Worm (Caenorhabditis elegans) whole organism, midembryonic: Measurements from ENCODE around the gene nhr-103.

Experiments
- T22C8.4 ChIP-seq: fragments of 200-800 bp; sonication (Bioruptor generic); IDR thresholded peaks from 2 replicates; pipeline ENCODE4 v1.3.6; 2022; ENCODE audit warnings: missing genetic modification characterization, missing compliant biosample characterization
- cog-1 ChIP-seq: sonication (generic microtip); optimal IDR thresholded peaks from 2 replicates; lab custom pipeline; 2016; ENCODE audit warnings: missing genetic modification characterization, missing compliant biosample characterization
- flt-1 ChIP-seq: fragments of 200-800 bp; sonication (Bioruptor generic); IDR thresholded peaks from 2 replicates; pipeline ENCODE4 v1.3.6; 2022; ENCODE audit warnings: missing genetic modification characterization, missing compliant biosample characterization
- klf-2 ChIP-seq: fragments of 200-800 bp; sonication (Bioruptor generic); conservative IDR thresholded peaks from 2 replicates; pipeline ENCODE4 v1.3.6; 2022; ENCODE audit warnings: missing genetic modification reagents, missing genetic modification characterization, missing compliant biosample characterization
- med-1 ChIP-seq: sonication (generic microtip); optimal IDR thresholded peaks from 2 replicates; lab custom pipeline; 2017; ENCODE audit warnings: missing genetic modification characterization, mild to moderate bottlenecking, missing compliant biosample characterization, antibody characterized with exemption, missing genetic modification reagents; ENCODE audit not compliant: insufficient read depth
- ref-1 ChIP-seq: fragments of 200-800 bp; sonication (Bioruptor generic); conservative IDR thresholded peaks from 2 replicates; pipeline ENCODE4 v1.3.6; 2022; ENCODE audit warnings: missing genetic modification reagents, missing genetic modification characterization, missing compliant biosample characterization
- tab-1 ChIP-seq: fragments of 200-800 bp; sonication (Bioruptor generic); IDR thresholded peaks from 2 replicates; pipeline ENCODE4 v1.3.6; 2022; ENCODE audit warnings: missing genetic modification characterization, missing compliant biosample characterization
- ztf-23 ChIP-seq: fragments of 200-800 bp; sonication (Bioruptor generic); IDR thresholded peaks from 2 replicates; pipeline ENCODE4 v1.3.6; 2022; ENCODE audit warnings: missing genetic modification reagents, missing genetic modification characterization, missing compliant biosample characterization
- ztf-29 ChIP-seq: fragments of 200-800 bp; sonication (Bioruptor generic); IDR thresholded peaks from 2 replicates; pipeline ENCODE4 v1.3.6; 2022; ENCODE audit warnings: missing genetic modification reagents, missing genetic modification characterization, missing compliant biosample characterization

The nhr-103 gene

DNA sequence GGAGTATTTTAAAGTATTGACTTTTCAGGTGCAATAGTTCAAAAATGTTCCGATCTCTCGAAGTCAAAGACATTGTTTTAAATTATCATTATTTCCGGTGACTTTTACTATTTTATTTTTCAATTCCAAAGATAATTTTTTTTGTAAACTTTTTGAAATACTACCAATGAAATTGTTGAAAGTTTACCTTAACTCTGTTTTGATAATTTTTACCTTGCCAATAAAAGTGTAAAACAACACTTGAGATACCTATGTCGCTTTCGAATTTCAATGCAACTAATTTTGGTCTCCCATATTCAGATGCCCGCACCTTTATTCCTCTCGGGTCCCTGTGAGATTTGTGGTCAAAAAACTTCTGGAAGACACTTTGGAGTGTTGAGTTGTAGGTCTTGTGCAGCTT, at the start of gene nhr-103:
TSS of gene nhr-103 (plus strand) at position 301 of the 400 bp plus-strand sequence.
- TF ChIP-seq tab-1 (GFP tag; lab: Robert Waterston, UW) (no peak), klf-2 (GFP tag; lab: Robert Waterston, UW) (no peak), ztf-23 (GFP tag; lab: Robert Waterston, UW) (no peak), med-1 (GFP tag; lab: Kevin White, UChicago) (no peak), cog-1 (tag; lab: Kevin White, UChicago) (no peak), ref-1 (GFP tag; lab: Robert Waterston, UW) (no peak)

DNA sequence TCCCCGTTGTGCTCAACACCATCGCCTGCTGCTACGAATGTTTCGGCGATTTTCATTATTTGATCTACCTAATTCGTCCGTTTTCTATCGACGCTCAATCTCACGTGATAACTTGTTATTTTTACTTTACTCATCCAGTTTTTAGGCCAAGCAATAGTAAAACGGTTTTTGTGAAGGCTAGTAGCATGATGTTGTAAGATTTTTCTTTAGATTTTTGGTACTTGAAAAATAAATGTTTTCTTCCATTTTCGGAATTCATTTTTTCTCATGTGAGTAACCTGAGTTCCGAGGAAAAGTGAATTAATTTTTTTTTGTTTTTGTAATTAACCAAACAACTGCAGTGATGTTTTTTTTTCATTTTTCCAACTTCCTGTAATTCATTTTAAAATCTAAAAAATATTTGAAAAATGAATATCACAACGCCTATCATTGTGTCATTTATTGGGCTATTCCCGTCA, 47.9 kb upstream of the nhr-103 start, which contains the start of gene srbc-17:
TSS of gene srbc-17 (plus strand) at position 408 of the 458 bp plus-strand sequence.
- no peak for TF ChIP-seq med-1 (GFP tag; lab: Kevin White, UChicago)
- TF ChIP-seq ztf-29: no peak
- no peak for TF ChIP-seq cog-1 (tag; lab: Kevin White, UChicago)

DNA sequence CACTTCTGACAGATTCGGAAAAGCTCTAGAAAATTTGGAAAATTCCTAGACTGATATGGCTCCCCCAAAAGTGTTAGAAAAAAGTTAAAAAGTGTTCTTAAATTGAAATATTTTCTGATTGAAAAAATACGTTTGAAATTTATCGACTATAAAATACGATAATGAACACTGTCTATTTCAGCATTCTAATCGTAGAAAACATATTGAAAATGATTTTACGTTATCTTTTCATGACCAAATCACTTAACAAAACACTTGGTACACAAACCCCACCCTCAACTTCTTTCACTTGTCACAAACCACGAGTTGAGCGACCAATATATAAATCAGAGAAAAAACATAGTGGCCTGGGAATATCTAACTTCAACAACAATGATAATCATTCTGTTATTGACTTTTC, 46.0 kb upstream of the nhr-103 start, which contains the start of gene cyp-33C1:
TSS of gene cyp-33C1 (plus strand) at position 301 of the 400 bp plus-strand sequence.
- TF ChIP-seq ref-1 (GFP tag; lab: Robert Waterston, UW): no peak
- TF ChIP-seq T22C8.4 (GFP tag; lab: Robert Waterston, UW): no peak
- no peak for TF ChIP-seq cog-1 (tag; lab: Kevin White, UChicago)
- no peak for TF ChIP-seq ztf-29
- no peak for TF ChIP-seq ztf-23 (GFP tag; lab: Robert Waterston, UW)
- TF ChIP-seq med-1 (GFP tag; lab: Kevin White, UChicago): no peak
- no peak for TF ChIP-seq flt-1 (GFP tag; lab: Robert Waterston, UW)
- TF ChIP-seq klf-2 (GFP tag; lab: Robert Waterston, UW): no peak
- TF ChIP-seq tab-1 (GFP tag; lab: Robert Waterston, UW): no peak

DNA sequence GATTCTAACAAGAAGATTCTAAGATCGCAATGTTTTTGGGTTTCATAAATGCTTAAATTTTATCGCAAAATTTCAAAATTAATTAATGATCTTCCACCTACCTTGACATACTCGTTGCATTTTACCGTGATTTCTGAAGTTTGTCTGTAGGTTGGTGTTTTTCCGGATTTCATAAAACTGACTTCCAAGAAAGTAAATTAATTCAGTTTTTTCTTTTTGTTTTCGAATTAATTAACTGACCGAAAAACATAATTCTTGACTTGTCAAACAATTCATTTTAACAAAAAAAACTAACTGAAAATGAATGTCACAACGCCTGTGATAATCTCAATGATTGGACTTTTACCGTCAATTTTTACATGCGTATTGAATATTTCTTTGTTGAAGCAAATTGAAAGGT, 43.5 kb upstream of the nhr-103 start, which contains the start of gene srbc-16:
TSS of gene srbc-16 (plus strand) at position 301 of the 400 bp plus-strand sequence.
- no peak for TF ChIP-seq cog-1 (tag; lab: Kevin White, UChicago)
- no peak for TF ChIP-seq klf-2 (GFP tag; lab: Robert Waterston, UW)
- no peak for TF ChIP-seq ref-1 (GFP tag; lab: Robert Waterston, UW)
- TF ChIP-seq med-1 (GFP tag; lab: Kevin White, UChicago): no peak

DNA sequence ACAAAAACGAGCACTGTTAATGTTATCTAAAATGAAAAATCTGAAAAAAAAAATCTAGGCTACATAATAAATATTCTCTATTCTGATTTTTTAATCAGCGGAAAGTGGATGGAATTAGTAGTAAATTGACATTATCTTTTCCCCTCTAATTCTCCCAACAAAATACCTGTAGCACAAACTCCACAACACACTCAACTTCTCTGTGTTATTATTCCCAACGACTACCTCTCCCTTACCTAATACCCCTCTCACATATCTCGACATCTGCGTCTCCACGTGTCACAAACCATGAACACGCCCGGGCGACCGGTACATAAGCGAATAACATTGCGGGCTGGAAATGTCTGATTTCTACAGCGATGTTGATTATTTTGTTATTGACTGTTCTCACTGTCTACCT, 42.1 kb upstream of the nhr-103 start, which contains the start of gene cyp-33C2:
TSS of gene cyp-33C2 (plus strand) at position 327 of the 400 bp plus-strand sequence.
- TF ChIP-seq T22C8.4 (GFP tag; lab: Robert Waterston, UW): no peak
- no peak for TF ChIP-seq ztf-23 (GFP tag; lab: Robert Waterston, UW)
- TF ChIP-seq cog-1 (tag; lab: Kevin White, UChicago): no peak
- TF ChIP-seq ref-1 (GFP tag; lab: Robert Waterston, UW): no peak
- TF ChIP-seq med-1 (GFP tag; lab: Kevin White, UChicago): no peak
- TF ChIP-seq klf-2 (GFP tag; lab: Robert Waterston, UW): no peak
- TF ChIP-seq tab-1 (GFP tag; lab: Robert Waterston, UW): no peak

DNA sequence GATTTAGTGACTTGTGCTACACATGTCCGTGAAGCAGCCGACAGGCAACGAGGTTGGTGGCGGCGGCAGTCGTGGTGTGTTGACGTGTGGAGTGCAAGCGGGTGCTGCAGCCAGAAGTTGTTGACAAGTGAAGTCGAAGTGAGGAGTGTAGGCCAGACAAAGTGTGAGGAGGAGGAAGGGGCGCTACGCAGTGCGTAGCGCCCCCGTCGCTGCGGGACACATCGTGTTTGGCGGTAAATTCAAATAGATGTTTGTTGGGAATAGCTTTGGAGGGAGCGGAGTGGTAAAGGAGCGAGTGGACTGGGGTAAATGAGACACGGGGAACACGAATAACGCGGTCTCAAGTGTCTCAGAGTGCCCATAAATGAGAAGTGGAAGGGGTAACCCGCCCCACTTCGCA, 39.7 kb upstream of the nhr-103 start:
- TF ChIP-seq flt-1 (GFP tag; lab: Robert Waterston, UW): no peak
- peak; percentile 98 for TF ChIP-seq ztf-23 (GFP tag; lab: Robert Waterston, UW)

DNA sequence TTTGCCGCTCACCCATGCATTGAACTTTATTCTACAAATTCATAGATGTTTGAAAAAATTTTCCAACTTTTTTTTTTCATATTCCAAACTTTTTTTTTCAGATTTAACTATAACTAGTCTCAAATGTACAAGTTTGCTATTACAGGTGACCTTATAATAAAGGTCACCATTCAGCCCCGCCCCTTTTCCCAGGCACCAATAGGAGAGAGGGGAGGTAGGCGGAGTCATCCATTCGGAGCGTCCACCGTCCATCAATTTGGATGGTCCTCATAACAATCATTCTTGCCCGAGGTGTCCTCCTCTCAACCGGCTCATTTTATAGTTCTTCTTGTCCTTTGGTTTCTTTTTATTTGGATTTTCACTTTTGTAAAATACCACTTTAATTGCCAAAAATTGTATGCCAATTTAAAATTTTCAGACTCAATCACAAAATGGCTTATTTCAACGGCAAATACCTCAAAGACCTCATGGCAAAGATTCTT, 37.3 kb upstream of the nhr-103 start, which contains the start of gene Y5H2B.3:
TSS of gene Y5H2B.3 (plus strand) at position 432 of the 482 bp plus-strand sequence.
- TF ChIP-seq med-1 (GFP tag; lab: Kevin White, UChicago) (no peak), ztf-23 (GFP tag; lab: Robert Waterston, UW) (no peak), tab-1 (GFP tag; lab: Robert Waterston, UW) (no peak), cog-1 (tag; lab: Kevin White, UChicago) (no peak), T22C8.4 (GFP tag; lab: Robert Waterston, UW) (no peak), ztf-29 (no peak), ref-1 (GFP tag; lab: Robert Waterston, UW) (no peak), flt-1 (GFP tag; lab: Robert Waterston, UW) (no peak), klf-2 (GFP tag; lab: Robert Waterston, UW) (no peak)

DNA sequence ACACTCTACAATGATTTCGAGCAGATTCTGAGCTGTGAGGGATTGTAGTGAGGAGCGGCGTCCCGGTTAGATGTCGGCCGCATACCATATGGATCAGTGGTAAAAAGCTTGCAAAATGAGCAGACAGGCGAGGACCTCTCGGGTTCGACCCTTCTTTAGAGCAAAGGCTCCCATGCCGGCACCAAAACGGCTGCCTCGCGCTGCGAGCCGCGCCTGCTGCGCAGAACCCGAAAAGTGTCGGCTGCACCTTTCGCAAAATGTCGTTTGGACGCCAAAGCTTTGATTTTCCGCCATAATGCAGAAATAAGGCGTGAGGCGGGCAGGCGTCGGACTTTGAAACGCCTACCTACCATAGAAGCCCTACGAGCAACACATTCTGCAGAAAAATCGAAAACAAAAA, 34.8 kb upstream of the nhr-103 start:
- TF ChIP-seq med-1 (GFP tag; lab: Kevin White, UChicago) (no peak), ref-1 (GFP tag; lab: Robert Waterston, UW) (no peak), cog-1 (tag; lab: Kevin White, UChicago) (no peak), T22C8.4 (GFP tag; lab: Robert Waterston, UW) (no peak), tab-1 (GFP tag; lab: Robert Waterston, UW) (no peak), ztf-29 (no peak), klf-2 (GFP tag; lab: Robert Waterston, UW) (no peak), ztf-23 (GFP tag; lab: Robert Waterston, UW) (no peak), flt-1 (GFP tag; lab: Robert Waterston, UW) (no peak)

DNA sequence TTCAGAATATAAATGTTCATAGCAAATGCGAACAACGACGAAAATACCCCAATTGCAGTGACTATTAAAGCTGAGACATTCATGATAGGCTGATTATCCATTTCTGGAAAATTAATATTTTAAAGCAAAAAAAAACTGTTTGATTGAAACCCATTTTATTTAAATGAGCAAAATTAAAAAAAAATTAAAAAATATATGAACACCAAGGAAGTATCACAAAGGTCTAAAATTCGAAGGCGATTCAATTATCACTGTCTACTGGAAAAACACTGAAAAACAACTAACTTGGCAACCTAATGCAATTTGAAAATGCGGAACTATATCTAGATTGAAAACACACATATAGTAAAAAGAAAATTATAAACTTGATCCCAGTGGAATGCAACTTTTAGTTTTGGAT, 34.1 kb upstream of the nhr-103 start, which contains the start of gene srbc-42:
TSS of gene srbc-42 (minus strand) at position 101 of the 400 bp plus-strand sequence.
- no peak for TF ChIP-seq ztf-23 (GFP tag; lab: Robert Waterston, UW)
- TF ChIP-seq ref-1 (GFP tag; lab: Robert Waterston, UW): no peak
- TF ChIP-seq ztf-29: no peak
- no peak for TF ChIP-seq T22C8.4 (GFP tag; lab: Robert Waterston, UW)
- TF ChIP-seq tab-1 (GFP tag; lab: Robert Waterston, UW): no peak
- TF ChIP-seq med-1 (GFP tag; lab: Kevin White, UChicago): no peak
- no peak for TF ChIP-seq klf-2 (GFP tag; lab: Robert Waterston, UW)
- no peak for TF ChIP-seq flt-1 (GFP tag; lab: Robert Waterston, UW)
- no peak for TF ChIP-seq cog-1 (tag; lab: Kevin White, UChicago)
